Worm (Caenorhabditis elegans) whole organism, early embryonic: ENCODE data around the gene asp-5.
A peak's percentile ranks its signal among the peaks of the same experiment; 100 is the strongest.

Source experiments
- B0310.2 ChIP-seq: sonication (generic microtip); optimal IDR thresholded peaks from 2 replicates; lab custom pipeline; 2016; ENCODE audit warnings: mild to moderate bottlenecking, missing genetic modification characterization, missing compliant biosample characterization
- F13C5.2 ChIP-seq: sonication (generic microtip); optimal IDR thresholded peaks from 2 replicates; lab custom pipeline; 2017; ENCODE audit warnings: mild to moderate bottlenecking, missing genetic modification characterization, inconsistent platforms, missing compliant biosample characterization
- aly-1 ChIP-seq: sonication (generic microtip); optimal IDR thresholded peaks from 2 replicates; lab custom pipeline; 2016; ENCODE audit warnings: missing genetic modification characterization, missing compliant biosample characterization
- ama-1 ChIP-seq: fragments of 150-350 bp; optimal IDR thresholded peaks from 2 replicates; lab custom pipeline; 2014
- ceh-13 ChIP-seq: fragments of 200-800 bp; sonication (Bioruptor generic); optimal IDR thresholded peaks from 2 replicates; lab custom pipeline; 2018; ENCODE audit warnings: mild to moderate bottlenecking, missing genetic modification characterization, missing compliant biosample characterization
- ceh-36 ChIP-seq: sonication (generic microtip); optimal IDR thresholded peaks from 2 replicates; lab custom pipeline; 2016; ENCODE audit warnings: missing genetic modification characterization, inconsistent platforms, missing compliant biosample characterization
- ets-7 ChIP-seq: sonication (generic microtip); optimal IDR thresholded peaks from 2 replicates; lab custom pipeline; 2016; ENCODE audit warnings: missing genotype, missing genetic modification characterization, missing compliant biosample characterization
- flt-1 ChIP-seq: fragments of 200-800 bp; sonication (Bioruptor generic); IDR thresholded peaks from 2 replicates; pipeline ENCODE4 v1.3.6; 2022; ENCODE audit warnings: missing genetic modification characterization, missing compliant biosample characterization
- hmbx-1 ChIP-seq: sonication (generic microtip); optimal IDR thresholded peaks from 2 replicates; lab custom pipeline; 2016; ENCODE audit warnings: mild to moderate bottlenecking, missing genetic modification characterization, missing compliant biosample characterization
- hmg-4 ChIP-seq: fragments of 200-800 bp; sonication (Bioruptor generic); optimal IDR thresholded peaks from 2 replicates; lab custom pipeline; 2018; ENCODE audit warnings: mild to moderate bottlenecking, missing genetic modification characterization, missing compliant biosample characterization
- hnd-1 ChIP-seq: sonication (generic microtip); optimal IDR thresholded peaks from 2 replicates; lab custom pipeline; 2016; ENCODE audit warnings: missing genetic modification characterization, missing compliant biosample characterization
- pes-1 ChIP-seq: fragments of 200-800 bp; sonication (Bioruptor generic); IDR thresholded peaks from 2 replicates; pipeline ENCODE4 v1.3.6; 2022; ENCODE audit warnings: missing genetic modification reagents, missing genetic modification characterization, missing compliant biosample characterization
- scrt-1 ChIP-seq: fragments of 200-800 bp; sonication (Bioruptor generic); IDR thresholded peaks from 2 replicates; pipeline ENCODE4 v1.3.6; 2022; ENCODE audit warnings: missing genetic modification characterization, missing compliant biosample characterization
- sea-1 ChIP-seq: fragments of 200-800 bp; sonication (Bioruptor generic); conservative IDR thresholded peaks from 2 replicates; pipeline ENCODE4 v1.3.6; 2022; ENCODE audit warnings: missing genetic modification characterization, missing compliant biosample characterization
- tbx-11 ChIP-seq: fragments of 200-800 bp; sonication (Bioruptor generic); IDR thresholded peaks from 2 replicates; pipeline ENCODE4 v1.3.6; 2022; ENCODE audit warnings: missing genetic modification characterization, missing compliant biosample characterization
- tbx-37 ChIP-seq: fragments of 200-800 bp; sonication (Bioruptor generic); conservative IDR thresholded peaks from 2 replicates; pipeline ENCODE4 v1.3.6; 2022; ENCODE audit warnings: missing genetic modification reagents, missing genetic modification characterization, missing compliant biosample characterization
- tra-4 ChIP-seq: sonication (generic microtip); optimal IDR thresholded peaks from 2 replicates; lab custom pipeline; 2017; ENCODE audit warnings: missing genetic modification characterization, missing compliant biosample characterization

asp-5 gene

ce11 chrV:8271995-8272394 is at the start of gene asp-5:
Gene asp-5, plus strand, starts transcription at chrV:8272385.
- TF ChIP-seq flt-1 (GFP tag; lab: Robert Waterston, UW) (no peak), aly-1 (tag; lab: Kevin White, UChicago) (no peak), F13C5.2 (tag; lab: Kevin White, UChicago) (no peak)

- TF ChIP-seq ama-1 (peak; percentile 22), tbx-37 (GFP tag; lab: Robert Waterston, UW) (no peak), hnd-1 (tag; lab: Kevin White, UChicago) (no peak)
Measured at ce11 chrV:8223417-8223816, 48.8 kb upstream of the asp-5 start.

- TF ChIP-seq hnd-1 (tag; lab: Kevin White, UChicago) (no peak), sea-1 (GFP tag; lab: Robert Waterston, UW) (no peak), ets-7 (no peak), B0310.2 (tag; lab: Kevin White, UChicago) (no peak), scrt-1 (GFP tag; lab: Robert Waterston, UW) (no peak), aly-1 (tag; lab: Kevin White, UChicago) (no peak), ceh-36 (tag; lab: Kevin White, UChicago) (no peak), hmbx-1 (tag; lab: Kevin White, UChicago) (no peak), ceh-13 (no peak), tra-4 (tag; lab: Kevin White, UChicago) (no peak), hmg-4 (GFP tag; lab: Kevin White, UChicago) (no peak), ama-1 (no peak), flt-1 (GFP tag; lab: Robert Waterston, UW) (no peak), pes-1 (GFP tag; lab: Robert Waterston, UW) (no peak), tbx-11 (no peak), F13C5.2 (tag; lab: Kevin White, UChicago) (no peak), tbx-37 (GFP tag; lab: Robert Waterston, UW) (no peak)
Measured at ce11 chrV:8224634-8225033, 47.6 kb upstream of the asp-5 start, which contains the start of gene pax-1. Gene pax-1, plus strand, starts transcription at chrV:8224934.

- TF ChIP-seq flt-1 (GFP tag; lab: Robert Waterston, UW) (no peak), tra-4 (tag; lab: Kevin White, UChicago) (no peak), ama-1 (no peak)
Measured at ce11 chrV:8226812-8227211, 45.4 kb upstream of the asp-5 start, which contains the start of gene K07C11.10. Gene K07C11.10, minus strand, starts transcription at chrV:8226912.

- TF ChIP-seq B0310.2 (tag; lab: Kevin White, UChicago) (no peak), ama-1 (peak; percentile 73), pes-1 (GFP tag; lab: Robert Waterston, UW) (no peak), F13C5.2 (tag; lab: Kevin White, UChicago) (peak; percentile 57), flt-1 (GFP tag; lab: Robert Waterston, UW) (no peak), scrt-1 (GFP tag; lab: Robert Waterston, UW) (no peak), ceh-36 (tag; lab: Kevin White, UChicago) (no peak), tbx-37 (GFP tag; lab: Robert Waterston, UW) (no peak), ets-7 (no peak), hnd-1 (tag; lab: Kevin White, UChicago) (no peak), sea-1 (GFP tag; lab: Robert Waterston, UW) (no peak), hmg-4 (GFP tag; lab: Kevin White, UChicago) (peak; percentile 23), tra-4 (tag; lab: Kevin White, UChicago) (no peak), tbx-11 (peak; percentile 30; the same call in 1 of the 2 replicates), hmbx-1 (tag; lab: Kevin White, UChicago) (no peak), ceh-13 (no peak), aly-1 (tag; lab: Kevin White, UChicago) (peak; percentile 8)
Measured at ce11 chrV:8228712-8229119, 43.5 kb upstream of the asp-5 start.

- TF ChIP-seq ceh-36 (tag; lab: Kevin White, UChicago) (no peak), tbx-37 (GFP tag; lab: Robert Waterston, UW) (0 out of 2 replicates have a peak, but pooled peaks have one; percentile 22), hmg-4 (GFP tag; lab: Kevin White, UChicago) (peak; percentile 19), aly-1 (tag; lab: Kevin White, UChicago) (no peak), scrt-1 (GFP tag; lab: Robert Waterston, UW) (peak; percentile 60; the same call in 1 of the 2 replicates), tbx-11 (no peak), ama-1 (no peak), pes-1 (GFP tag; lab: Robert Waterston, UW) (no peak), tra-4 (tag; lab: Kevin White, UChicago) (no peak), B0310.2 (tag; lab: Kevin White, UChicago) (no peak), hmbx-1 (tag; lab: Kevin White, UChicago) (no peak), flt-1 (GFP tag; lab: Robert Waterston, UW) (0 out of 2 replicates have a peak, but pooled peaks have one; percentile 44), ceh-13 (no peak), F13C5.2 (tag; lab: Kevin White, UChicago) (no peak), ets-7 (no peak), hnd-1 (tag; lab: Kevin White, UChicago) (no peak), sea-1 (GFP tag; lab: Robert Waterston, UW) (no peak)
Measured at ce11 chrV:8230056-8230455, 42.1 kb upstream of the asp-5 start.

ce11 chrV:8235331-8235730 is 36.9 kb upstream of the asp-5 start:
- peak; percentile 3 for TF ChIP-seq hnd-1 (tag; lab: Kevin White, UChicago)
- TF ChIP-seq aly-1 (tag; lab: Kevin White, UChicago): peak; percentile 30
- no peak for TF ChIP-seq ceh-36 (tag; lab: Kevin White, UChicago)
- peak; percentile 63; the same call in 1 of the 2 replicates for TF ChIP-seq scrt-1 (GFP tag; lab: Robert Waterston, UW)
- peak; percentile 27 for TF ChIP-seq tra-4 (tag; lab: Kevin White, UChicago)
- TF ChIP-seq ceh-13: peak; percentile 22
- TF ChIP-seq tbx-37 (GFP tag; lab: Robert Waterston, UW): no peak
- TF ChIP-seq F13C5.2 (tag; lab: Kevin White, UChicago): no peak
- TF ChIP-seq sea-1 (GFP tag; lab: Robert Waterston, UW): peak; percentile 68; the same call in 1 of the 2 replicates
- no peak for TF ChIP-seq hmbx-1 (tag; lab: Kevin White, UChicago)
- TF ChIP-seq flt-1 (GFP tag; lab: Robert Waterston, UW): no peak
- no peak for TF ChIP-seq hmg-4 (GFP tag; lab: Kevin White, UChicago)
- TF ChIP-seq ama-1: no peak
- TF ChIP-seq pes-1 (GFP tag; lab: Robert Waterston, UW): no peak
- 0 out of 2 replicates have a peak, but pooled peaks have one; percentile 48 for TF ChIP-seq tbx-11
- no peak for TF ChIP-seq ets-7
- TF ChIP-seq B0310.2 (tag; lab: Kevin White, UChicago): no peak
